Worm (Caenorhabditis elegans): ENCODE measurements around the gene T28C6.7.

T28C6.7 gene

DNA sequence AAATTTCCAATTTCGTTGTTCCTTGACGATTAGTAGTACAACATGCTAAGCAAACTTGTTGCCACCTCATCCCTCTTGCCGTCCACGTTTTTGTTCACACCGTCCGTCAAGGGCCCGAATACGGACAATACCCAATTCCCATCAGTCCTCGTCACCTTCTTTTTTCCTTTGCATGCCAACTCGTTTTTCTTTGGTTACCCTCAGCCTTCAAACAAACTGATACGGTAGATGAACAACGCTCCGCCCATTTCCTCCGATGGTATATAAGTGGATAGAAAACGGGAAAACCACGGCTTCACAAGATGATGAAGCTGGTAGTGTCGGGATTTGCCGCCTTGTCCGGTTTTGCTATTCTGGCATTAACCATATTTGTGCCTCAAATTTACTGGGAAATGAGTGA, 20.3 kb downstream of the T28C6.7 start, which contains the start of gene col-118:
Gene col-118, plus strand, starts transcription at position 301 of the 400 bp plus-strand sequence.
- TF ChIP-seq mbf-1 (tag; optimal IDR thresholded peaks at IDR 0.05) (no peak), lin-11 (tag; optimal IDR thresholded peaks at IDR 0.05) (no peak), lin-13 (GFP tag; optimal IDR thresholded peaks at IDR 0.05) (no peak), ama-1 (optimal IDR thresholded peaks at IDR 0.05) (no peak), blmp-1 (tag; optimal IDR thresholded peaks at IDR 0.05; ENCODE audit: insufficient read depth) (no peak), lin-39 (tag; optimal IDR thresholded peaks at IDR 0.05) (no peak), elt-1 (tag; optimal IDR thresholded peaks at IDR 0.05) (no peak), C34F6.9 (tag; optimal IDR thresholded peaks at IDR 0.05) (no peak), ceh-16 (tag; optimal IDR thresholded peaks at IDR 0.05) (no peak), nhr-25 (tag; optimal IDR thresholded peaks at IDR 0.05) (no peak), elt-3 (tag; optimal IDR thresholded peaks at IDR 0.05) (no peak), gmeb-1 (tag; optimal IDR thresholded peaks at IDR 0.05) (no peak), mdl-1 (tag; optimal IDR thresholded peaks at IDR 0.05) (no peak), snpc-4 (tag; optimal IDR thresholded peaks at IDR 0.05) (no peak)

DNA sequence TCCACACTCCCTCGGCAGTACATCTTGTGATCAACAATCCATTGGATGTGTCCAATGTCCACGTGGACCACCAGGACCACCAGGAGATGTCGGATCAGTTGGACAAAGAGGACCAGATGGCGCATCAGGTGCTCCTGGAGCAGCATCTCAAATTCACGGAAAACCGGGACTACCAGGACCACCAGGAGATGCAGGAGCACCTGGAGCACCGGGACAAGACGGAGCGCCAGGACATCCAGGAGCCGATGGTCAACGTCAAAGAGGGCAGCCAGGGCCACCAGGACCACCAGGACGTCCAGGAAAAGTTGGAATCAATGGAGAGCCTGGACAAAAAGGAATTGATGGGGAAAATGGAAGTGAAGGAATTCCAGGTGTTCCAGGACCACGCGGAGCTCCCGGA, 21.4 kb downstream of the T28C6.7 start:
- no peak for TF ChIP-seq nhr-25 (tag; optimal IDR thresholded peaks at IDR 0.05)
- no peak for TF ChIP-seq ceh-82 (tag; optimal IDR thresholded peaks at IDR 0.05)
- TF ChIP-seq ZK546.5 (tag; optimal IDR thresholded peaks at IDR 0.05): no peak
- TF ChIP-seq nhr-237 (tag; optimal IDR thresholded peaks at IDR 0.05): no peak
- TF ChIP-seq skn-1 (tag; optimal IDR thresholded peaks at IDR 0.05): no peak

DNA sequence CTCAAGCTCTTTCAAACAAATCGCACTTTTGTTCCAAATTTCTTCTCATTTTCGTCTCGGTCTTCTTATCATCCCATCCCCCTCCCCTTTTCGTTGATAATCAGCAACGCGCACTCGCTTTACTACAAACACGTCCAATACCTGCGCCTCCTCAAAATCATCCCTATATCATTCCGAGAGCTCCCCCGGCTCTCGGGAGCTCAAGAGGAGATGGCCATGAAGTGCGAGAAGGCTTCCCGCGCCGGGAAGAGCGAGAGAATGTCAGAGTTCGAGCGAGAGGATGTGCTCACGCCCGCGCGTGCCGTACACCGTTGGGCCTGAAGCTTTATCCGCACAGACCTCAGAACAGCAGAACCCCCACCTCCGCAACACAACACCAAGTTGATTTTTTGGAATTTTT, 23.2 kb downstream of the T28C6.7 start:
- TF ChIP-seq lin-13 (GFP tag; optimal IDR thresholded peaks at IDR 0.05) (no peak), nhr-21 (tag; optimal IDR thresholded peaks at IDR 0.05) (no peak), ztf-1 (GFP tag; conservative IDR thresholded peaks at IDR 0.05) (no peak), F13H6.1 (tag; optimal IDR thresholded peaks at IDR 0.05) (peak; percentile 47)

DNA sequence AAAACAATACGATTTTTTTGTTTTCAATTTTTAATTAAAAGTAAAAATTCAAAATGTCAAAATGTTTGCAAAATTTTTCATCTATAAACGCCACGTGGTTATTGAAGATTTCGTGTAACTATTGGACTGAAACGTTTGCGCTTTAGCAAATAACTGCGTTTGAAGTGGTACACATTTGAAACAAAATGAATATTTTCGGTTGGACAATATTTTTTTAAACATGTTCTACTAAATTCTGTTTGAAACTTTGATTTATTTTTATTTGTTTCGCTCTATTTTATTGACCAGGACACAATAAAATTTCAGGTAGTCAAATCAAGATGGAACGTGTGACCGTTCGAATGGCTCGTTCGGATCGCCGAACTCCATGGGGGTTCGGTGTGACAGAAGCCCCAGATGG, 24.6 kb downstream of the T28C6.7 start, which contains the start of gene alp-1:
Gene alp-1, plus strand, starts transcription at position 301 of the 400 bp plus-strand sequence.
- TF ChIP-seq ztf-1 (GFP tag; conservative IDR thresholded peaks at IDR 0.05) (no peak), lin-13 (GFP tag; optimal IDR thresholded peaks at IDR 0.05) (no peak), nhr-10 (tag; optimal IDR thresholded peaks at IDR 0.05) (no peak), F13H6.1 (tag; optimal IDR thresholded peaks at IDR 0.05) (no peak), ceh-16 (tag; optimal IDR thresholded peaks at IDR 0.05) (no peak), mab-5 (tag; optimal IDR thresholded peaks at IDR 0.05) (no peak), ceh-82 (tag; optimal IDR thresholded peaks at IDR 0.05) (no peak), nhr-11 (tag; optimal IDR thresholded peaks at IDR 0.05) (no peak), zag-1 (tag; optimal IDR thresholded peaks at IDR 0.05) (no peak), dmd-4 (tag; optimal IDR thresholded peaks at IDR 0.05) (no peak), nhr-77 (tag; optimal IDR thresholded peaks at IDR 0.05) (no peak), egl-27 (tag; optimal IDR thresholded peaks at IDR 0.05) (no peak), sma-9 (GFP tag; optimal IDR thresholded peaks at IDR 0.05) (no peak), sma-9 (tag; optimal IDR thresholded peaks at IDR 0.05) (no peak), snpc-4 (tag; optimal IDR thresholded peaks at IDR 0.05) (no peak), nhr-237 (tag; optimal IDR thresholded peaks at IDR 0.05) (no peak), C34F6.9 (tag; optimal IDR thresholded peaks at IDR 0.05) (no peak), R02D3.7 (tag; optimal IDR thresholded peaks at IDR 0.05) (no peak)

DNA sequence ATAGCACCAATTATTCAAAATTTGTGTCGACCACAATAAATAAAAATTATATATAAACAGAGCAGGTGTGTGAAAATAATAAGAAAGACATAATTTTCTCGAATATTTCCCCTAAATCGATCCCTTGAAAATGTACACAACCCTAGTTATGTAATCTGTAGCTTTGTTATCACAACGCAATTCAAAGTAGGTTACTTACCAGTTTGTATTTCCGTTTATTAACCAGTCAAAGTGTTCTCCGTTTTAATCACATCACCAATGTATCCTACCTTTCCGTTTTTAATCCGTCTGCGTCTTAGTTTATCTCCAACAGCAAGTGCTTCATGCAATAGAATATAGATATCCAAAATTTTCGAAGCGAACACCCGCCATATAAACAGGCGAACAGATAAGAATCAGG, 25.7 kb downstream of the T28C6.7 start:
- TF ChIP-seq crh-2 (tag; optimal IDR thresholded peaks at IDR 0.05): no peak
- TF ChIP-seq alr-1 (tag; optimal IDR thresholded peaks at IDR 0.05): no peak
- no peak for TF ChIP-seq ceh-82 (tag; optimal IDR thresholded peaks at IDR 0.05)
- TF ChIP-seq nhr-77 (tag; optimal IDR thresholded peaks at IDR 0.05): no peak
- no peak for TF ChIP-seq unc-62 (GFP tag; optimal IDR thresholded peaks at IDR 0.05)
- TF ChIP-seq mdl-1 (tag; optimal IDR thresholded peaks at IDR 0.05): no peak
- no peak for TF ChIP-seq snpc-4 (tag; optimal IDR thresholded peaks at IDR 0.05)

DNA sequence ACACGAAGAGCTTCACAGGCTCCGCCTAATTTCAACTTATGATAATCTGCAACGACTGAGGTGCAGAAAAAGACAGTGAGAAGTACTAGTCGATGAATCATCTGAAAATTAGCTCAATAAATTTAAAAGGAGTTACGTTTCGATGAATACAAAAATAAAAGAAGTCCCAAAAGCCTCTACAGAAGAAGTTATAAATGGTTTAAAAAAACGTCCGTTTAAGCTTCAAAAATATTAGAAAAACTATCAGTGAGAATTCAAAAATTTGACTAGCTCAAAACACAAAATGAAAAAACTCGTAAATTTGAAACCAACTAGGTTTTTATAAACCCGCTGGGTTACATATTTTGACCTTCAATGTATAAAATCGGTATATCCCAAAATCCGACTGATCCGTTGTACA, 28.4 kb downstream of the T28C6.7 start, which contains the start of gene T11B7.5:
Gene T11B7.5, minus strand, starts transcription at position 101 of the 400 bp plus-strand sequence.
- TF ChIP-seq nhr-6 (tag; optimal IDR thresholded peaks at IDR 0.05) (no peak), ztf-11 (tag; optimal IDR thresholded peaks at IDR 0.05) (no peak), lin-39 (tag; optimal IDR thresholded peaks at IDR 0.05) (no peak), nhr-25 (tag; optimal IDR thresholded peaks at IDR 0.05) (no peak), ztf-4 (tag; optimal IDR thresholded peaks at IDR 0.05) (no peak), egl-27 (tag; optimal IDR thresholded peaks at IDR 0.05) (no peak), ZK546.5 (tag; optimal IDR thresholded peaks at IDR 0.05) (no peak), C34F6.9 (tag; optimal IDR thresholded peaks at IDR 0.05) (no peak), blmp-1 (tag; optimal IDR thresholded peaks at IDR 0.05; ENCODE audit: insufficient read depth) (no peak), lin-13 (GFP tag; optimal IDR thresholded peaks at IDR 0.05) (no peak), nhr-12 (tag; optimal IDR thresholded peaks at IDR 0.05) (no peak), elt-1 (tag; optimal IDR thresholded peaks at IDR 0.05) (no peak), snpc-4 (tag; optimal IDR thresholded peaks at IDR 0.05) (no peak), Y55F3AM.14 (GFP tag; optimal IDR thresholded peaks at IDR 0.05) (no peak), nhr-77 (tag; optimal IDR thresholded peaks at IDR 0.05) (no peak), alr-1 (tag; optimal IDR thresholded peaks at IDR 0.05) (no peak)

All from whole organism, L2 larva.